Fruit fly (Drosophila melanogaster) whole organism, embryonic: Measurements from ENCODE around the gene c12.1.

Experiments
- Atf-2 ChIP-seq: fragments of 200-800 bp; sonication (Bioruptor generic); optimal IDR thresholded peaks from 2 replicates; lab custom pipeline; 2016; ENCODE audit warnings: missing biosample characterization, missing genetic modification characterization
- CG11247 ChIP-seq: fragments of 200-800 bp; sonication (Bioruptor generic); IDR thresholded peaks from 2 replicates; pipeline ENCODE4 v1.3.6; 2022; ENCODE audit warnings: missing biosample characterization, missing genetic modification characterization
- CG12236 ChIP-seq: fragments of 200-800 bp; sonication (Bioruptor generic); optimal IDR thresholded peaks from 2 replicates; lab custom pipeline; 2016; ENCODE audit warnings: missing biosample characterization, missing genetic modification characterization
- CG13775 ChIP-seq: fragments of 200-800 bp; sonication (Bioruptor generic); optimal IDR thresholded peaks from 3 replicates; lab custom pipeline; 2017; ENCODE audit warnings: missing biosample characterization, mild to moderate bottlenecking, missing genetic modification characterization
- CG14014 ChIP-seq: fragments of 200-800 bp; sonication (Bioruptor generic); IDR thresholded peaks from 2 replicates; pipeline ENCODE4 v1.3.6; 2022; ENCODE audit warnings: missing biosample characterization, missing genetic modification characterization
- CG14710 ChIP-seq: fragments of 200-800 bp; sonication (Bioruptor generic); optimal IDR thresholded peaks from 3 replicates; lab custom pipeline; 2019; ENCODE audit warnings: missing biosample characterization, mild to moderate bottlenecking, missing genetic modification characterization, moderate library complexity
- CG16813 ChIP-seq: fragments of 200-800 bp; sonication (Bioruptor generic); IDR thresholded peaks from 3 replicates; pipeline ENCODE4 v1.3.6; 2022; ENCODE audit warnings: missing biosample characterization, missing genetic modification characterization; ENCODE audit not compliant: partially characterized antibody
- CG16815 ChIP-seq: fragments of 200-800 bp; sonication (Bioruptor generic); optimal IDR thresholded peaks from 3 replicates; lab custom pipeline; 2017; ENCODE audit warnings: missing biosample characterization, mild to moderate bottlenecking, missing genetic modification characterization
- CG1792 ChIP-seq: fragments of 200-800 bp; sonication (Bioruptor generic); optimal IDR thresholded peaks from 2 replicates; lab custom pipeline; 2016; ENCODE audit warnings: missing biosample characterization, missing genetic modification characterization
- CG18476 ChIP-seq: fragments of 200-800 bp; sonication (Bioruptor generic); optimal IDR thresholded peaks from 2 replicates; lab custom pipeline; 2016; ENCODE audit warnings: missing biosample characterization, mild to moderate bottlenecking, missing genetic modification characterization
- CG2678 ChIP-seq: fragments of 200-800 bp; sonication (Bioruptor generic); optimal IDR thresholded peaks from 3 replicates; lab custom pipeline; 2019; ENCODE audit warnings: missing biosample characterization, mild to moderate bottlenecking, missing genetic modification characterization, moderate library complexity
- CG30431 ChIP-seq: fragments of 200-800 bp; sonication (Bioruptor generic); optimal IDR thresholded peaks from 2 replicates; lab custom pipeline; 2017; ENCODE audit warnings: missing biosample characterization, missing genetic modification characterization
- CG3163 ChIP-seq: fragments of 200-800 bp; sonication (Bioruptor generic); optimal IDR thresholded peaks from 3 replicates; lab custom pipeline; 2016; ENCODE audit warnings: missing biosample characterization, missing genetic modification characterization
- CG3281 ChIP-seq: fragments of 200-800 bp; sonication (Bioruptor generic); optimal IDR thresholded peaks from 3 replicates; lab custom pipeline; 2017; ENCODE audit warnings: missing biosample characterization, mild to moderate bottlenecking, missing genetic modification characterization
- CG33557 ChIP-seq: fragments of 200-800 bp; sonication (Bioruptor generic); optimal IDR thresholded peaks from 2 replicates; lab custom pipeline; 2019; ENCODE audit warnings: missing biosample characterization, mild to moderate bottlenecking, missing genetic modification characterization, moderate library complexity
- CG8281 ChIP-seq: fragments of 200-800 bp; sonication (Bioruptor generic); optimal IDR thresholded peaks from 2 replicates; lab custom pipeline; 2018; ENCODE audit warnings: missing biosample characterization, mild to moderate bottlenecking, missing genetic modification characterization, moderate library complexity
- D ChIP-seq, 2 experiments: fragments of 200-800 bp in 1 of 2; fragments of >200 bp in 1 of 2; sonication (Bioruptor generic) in 1 of 2; optimal IDR thresholded peaks; 2 replicates in 1 of 2; 3 replicates in 1 of 2; lab custom pipeline; 2017; ENCODE audit warnings: mild to moderate bottlenecking in 1 of 2, missing biosample characterization in 1 of 2, missing genetic modification characterization in 1 of 2, missing genetic modification reagents in 1 of 2
- D19A ChIP-seq: fragments of 200-800 bp; optimal IDR thresholded peaks from 3 replicates; lab custom pipeline; 2019; ENCODE audit warnings: missing biosample characterization, mild to moderate bottlenecking, missing genetic modification characterization, moderate library complexity
- Deaf1 ChIP-seq: fragments of 200-800 bp; optimal IDR thresholded peaks from 3 replicates; lab custom pipeline; 2019; ENCODE audit warnings: missing biosample characterization, mild to moderate bottlenecking, missing genetic modification characterization, moderate library complexity
- ERR ChIP-seq: fragments of 200-800 bp; sonication (Bioruptor generic); optimal IDR thresholded peaks from 2 replicates; lab custom pipeline; 2016; ENCODE audit warnings: missing biosample characterization, missing genetic modification characterization
- Ets65A ChIP-seq: fragments of 200-800 bp; sonication (Bioruptor generic); peaks from one replicate; lab custom pipeline; 2016; ENCODE audit warnings: missing biosample characterization, missing genetic modification characterization
- HLH3B ChIP-seq: fragments of 200-800 bp; sonication (Bioruptor generic); IDR thresholded peaks from 2 replicates; pipeline ENCODE4 v1.3.6; 2022; ENCODE audit warnings: missing biosample characterization, missing genetic modification characterization
- HLH54F ChIP-seq: fragments of 200-800 bp; sonication (Bioruptor generic); optimal IDR thresholded peaks from 3 replicates; lab custom pipeline; 2016; ENCODE audit warnings: missing biosample characterization, missing genetic modification characterization
- Hmr ChIP-seq: fragments of 200-800 bp; sonication (Bioruptor generic); optimal IDR thresholded peaks from 3 replicates; lab custom pipeline; 2017; ENCODE audit warnings: mild to moderate bottlenecking, missing biosample characterization, missing genetic modification reagents, missing genetic modification characterization
- Hr51 ChIP-seq, 2 experiments: fragments of 200-800 bp; sonication (Bioruptor generic); optimal IDR thresholded peaks; 2 replicates in 1 of 2; 3 replicates in 1 of 2; lab custom pipeline; 2016 to 2018; ENCODE audit warnings: missing biosample characterization in 2 of 2, missing genetic modification characterization in 2 of 2, mild to moderate bottlenecking in 1 of 2, moderate library complexity in 1 of 2
- Med ChIP-seq: fragments of 200-800 bp; sonication (Bioruptor generic); peaks from one replicate; lab custom pipeline; 2016; ENCODE audit warnings: missing biosample characterization, missing genetic modification characterization, mild to moderate bottlenecking, inconsistent platforms, moderate library complexity
- Oli ChIP-seq: fragments of 200-800 bp; sonication (Bioruptor generic); optimal IDR thresholded peaks from 2 replicates; lab custom pipeline; 2018; ENCODE audit warnings: missing biosample characterization, mild to moderate bottlenecking, missing genetic modification characterization, moderate library complexity
- Ravus ChIP-seq: fragments of 200-800 bp; sonication (Bioruptor generic); IDR thresholded peaks from 2 replicates; pipeline ENCODE4 v1.3.6; 2022; ENCODE audit warnings: missing biosample characterization, missing genetic modification characterization
- Rfx ChIP-seq: fragments of 200-800 bp; sonication (Bioruptor generic); IDR thresholded peaks from 2 replicates; pipeline ENCODE4 v1.3.6; 2022; ENCODE audit warnings: missing biosample characterization, missing genetic modification characterization
- Rx ChIP-seq: fragments of 200-800 bp; sonication (Bioruptor generic); IDR thresholded peaks from 2 replicates; pipeline ENCODE4 v1.3.6; 2022; ENCODE audit warnings: missing biosample characterization, missing genetic modification characterization
- abd-A ChIP-seq: fragments of 200-800 bp; sonication (Bioruptor generic); optimal IDR thresholded peaks from 3 replicates; lab custom pipeline; 2019; ENCODE audit warnings: missing biosample characterization, mild to moderate bottlenecking, missing genetic modification characterization, moderate library complexity
- al ChIP-seq: fragments of 200-800 bp; sonication (Bioruptor generic); IDR thresholded peaks from 2 replicates; pipeline ENCODE4 v1.3.6; 2022; ENCODE audit warnings: missing biosample characterization, missing genetic modification characterization
- amos ChIP-seq: fragments of 200-800 bp; sonication (Bioruptor generic); IDR thresholded peaks from 2 replicates; pipeline ENCODE4 v1.3.6; 2022; ENCODE audit warnings: missing biosample characterization, missing genetic modification characterization; ENCODE audit not compliant: partially characterized antibody
- bowl ChIP-seq: fragments of 200-800 bp; sonication (Bioruptor generic); IDR thresholded peaks from 2 replicates; pipeline ENCODE4 v1.3.6; 2022; ENCODE audit warnings: missing biosample characterization, missing genetic modification characterization
- chinmo ChIP-seq: fragments of 200-800 bp; sonication (Bioruptor generic); IDR thresholded peaks from 4 replicates; pipeline ENCODE4 v1.3.6; 2022; ENCODE audit warnings: missing biosample characterization, missing genetic modification characterization; ENCODE audit not compliant: partially characterized antibody
- dan ChIP-seq: fragments of 200-800 bp; sonication (Bioruptor generic); IDR thresholded peaks from 2 replicates; pipeline ENCODE4 v1.3.6; 2022; ENCODE audit warnings: missing biosample characterization, missing genetic modification characterization
- ems ChIP-seq: fragments of 200-800 bp; sonication (Bioruptor generic); optimal IDR thresholded peaks from 3 replicates; lab custom pipeline; 2016; ENCODE audit warnings: missing biosample characterization, missing genetic modification characterization
- en ChIP-seq: fragments of 200-800 bp; sonication (Bioruptor generic); optimal IDR thresholded peaks from 2 replicates; lab custom pipeline; 2016; ENCODE audit warnings: missing biosample characterization, missing genetic modification characterization
- fd102C ChIP-seq: fragments of 200-800 bp; sonication (Bioruptor generic); optimal IDR thresholded peaks from 2 replicates; lab custom pipeline; 2018; ENCODE audit warnings: missing biosample characterization, mild to moderate bottlenecking, missing genetic modification characterization, moderate library complexity
- gem ChIP-seq: fragments of 200-800 bp; sonication (Bioruptor generic); optimal IDR thresholded peaks from 2 replicates; lab custom pipeline; 2019; ENCODE audit warnings: missing biosample characterization, mild to moderate bottlenecking, missing genetic modification characterization, moderate library complexity
- lilli ChIP-seq: fragments of 200-800 bp; sonication (Bioruptor generic); optimal IDR thresholded peaks from 3 replicates; lab custom pipeline; 2016; ENCODE audit warnings: missing biosample characterization, missing genetic modification characterization
- pan ChIP-seq, 4 experiments: fragments of >200 bp in 3 of 4; fragments of 200-800 bp in 1 of 4; sonication (Bioruptor generic) in 1 of 4; optimal IDR thresholded peaks in 3 of 4; IDR thresholded peaks in 1 of 4; 2 replicates each; pipeline versions ENCODE4 v1.3.6 to Lab custom; 2017 to 2022; ENCODE audit warnings: missing biosample characterization in 2 of 4, missing genetic modification characterization in 2 of 4, mixed read lengths in 1 of 4
- rib ChIP-seq: fragments of 200-800 bp; sonication (Bioruptor generic); IDR thresholded peaks from 2 replicates; pipeline ENCODE4 v1.3.6; 2022; ENCODE audit warnings: missing biosample characterization, missing genetic modification characterization
- shn ChIP-seq: fragments of 200-800 bp; sonication (Bioruptor generic); optimal IDR thresholded peaks from 3 replicates; lab custom pipeline; 2016; ENCODE audit warnings: missing biosample characterization, missing genetic modification characterization
- sug ChIP-seq: fragments of 200-800 bp; optimal IDR thresholded peaks from 2 replicates; lab custom pipeline; 2019; ENCODE audit warnings: missing biosample characterization, mild to moderate bottlenecking, missing genetic modification characterization, moderate library complexity
- trh ChIP-seq: fragments of 200-800 bp; sonication (Bioruptor generic); optimal IDR thresholded peaks from 2 replicates; lab custom pipeline; 2016; ENCODE audit warnings: missing biosample characterization, missing genetic modification characterization
- ttk ChIP-seq: fragments of 200-800 bp; sonication (Bioruptor generic); IDR thresholded peaks from 2 replicates; pipeline ENCODE4 v2.1.2; 2022; ENCODE audit warnings: missing biosample characterization, missing genetic modification characterization
- vvl ChIP-seq: fragments of 200-800 bp; sonication (Bioruptor generic); IDR thresholded peaks from 2 replicates; pipeline ENCODE4 v1.3.6; 2022; ENCODE audit warnings: missing biosample characterization, missing genetic modification characterization
- zfh2 ChIP-seq: fragments of 200-800 bp; sonication (Bioruptor generic); optimal IDR thresholded peaks from 2 replicates; lab custom pipeline; 2016; ENCODE audit warnings: missing biosample characterization, missing genetic modification characterization

The c12.1 gene

DNA sequence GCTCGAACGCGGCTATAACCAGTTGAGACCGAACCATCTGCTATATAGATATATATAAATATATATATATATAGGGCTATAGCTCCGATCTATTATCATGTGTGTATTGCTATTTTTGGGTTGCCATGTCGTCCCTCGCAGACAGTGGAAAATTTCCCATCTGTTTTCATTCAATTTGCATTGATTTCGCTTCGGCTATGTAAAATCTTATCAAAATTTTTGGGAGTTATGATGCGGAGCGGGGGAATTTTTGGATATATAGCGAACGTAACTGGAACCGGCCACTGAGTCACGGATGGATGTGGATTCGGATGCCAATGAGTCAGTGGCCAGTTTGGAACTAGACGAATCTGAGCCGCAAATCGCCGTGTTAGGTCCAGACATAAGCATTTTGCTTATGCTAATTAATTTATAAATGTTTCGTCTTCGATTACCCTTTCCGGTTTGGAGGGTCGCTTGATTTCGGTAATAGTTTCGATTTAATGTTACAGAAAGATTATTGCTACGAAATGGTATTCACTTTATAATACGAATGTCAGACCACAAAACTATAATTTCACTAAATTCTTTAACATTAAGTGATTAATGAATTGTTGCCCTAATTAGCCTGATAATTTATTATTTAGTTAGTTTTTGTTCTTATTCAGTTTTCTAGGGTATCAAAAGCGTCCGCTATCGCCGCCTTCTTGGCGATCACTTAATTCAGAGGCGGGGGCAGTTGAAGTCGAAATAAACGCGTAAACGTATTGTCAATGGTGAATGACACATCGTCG lies 21.2 kb downstream of the c12.1 start:
- TF ChIP-seq HLH54F (GFP tag; lab: Kevin White, UChicago) (peak; percentile 7), zfh2 (GFP tag; lab: Kevin White, UChicago) (peak; percentile 24), gem (tag; lab: Kevin White, UChicago) (peak; percentile 53), CG2678 (tag; lab: Kevin White, UChicago) (peak; percentile 40), Ravus (GFP tag; lab: Robert Waterston, UW) (no peak), CG18476 (GFP tag; lab: Kevin White, UChicago) (no peak), rib (GFP tag; lab: Robert Waterston, UW) (no peak), Ets65A (GFP tag; lab: Kevin White, UChicago) (peak; percentile 25), bowl (GFP tag; lab: Robert Waterston, UW) (no peak), Rfx (peak; percentile 45; the same call in 1 of the 2 replicates), ERR (GFP tag; lab: Kevin White, UChicago) (no peak), CG30431 (no peak), lilli (GFP tag; lab: Kevin White, UChicago) (peak; percentile 25), en (GFP tag; lab: Kevin White, UChicago) (no peak), CG8281 (tag; lab: Kevin White, UChicago) (no peak), HLH3B (GFP tag; lab: Robert Waterston, UW) (no peak), al (GFP tag; lab: Robert Waterston, UW) (0 out of 2 replicates have a peak, but pooled peaks have one; percentile 18), CG14710 (tag; lab: Kevin White, UChicago) (no peak), CG3163 (no peak), Hr51 (GFP tag; optimal IDR thresholded peaks at IDR 0.05; lab: Kevin White, UChicago) (peak in 1 of 2 experiments; percentile 30), CG12236 (GFP tag; lab: Kevin White, UChicago) (no peak), ems (no peak), D19A (peak; percentile 22), fd102C (GFP tag; lab: Kevin White, UChicago) (no peak), abd-A (no peak), sug (tag; lab: Kevin White, UChicago) (no peak), Deaf1 (tag; lab: Kevin White, UChicago) (no peak), pan (optimal IDR thresholded peaks at IDR 0.05; lab: Kevin White, UChicago) (no peak), pan (GFP tag; optimal IDR thresholded peaks at IDR 0.05 in 1 of 2, IDR thresholded peaks at IDR 0.05 in 1 of 2) (no peak), CG13775 (GFP tag; lab: Kevin White, UChicago) (peak; percentile 11), CG14014 (GFP tag; lab: Robert Waterston, UW) (no peak), vvl (GFP tag; lab: Robert Waterston, UW) (no peak), CG16813 (GFP tag; lab: Robert Waterston, UW) (no peak), CG11247 (GFP tag; lab: Robert Waterston, UW) (no peak), Med (GFP tag; lab: Kevin White, UChicago) (peak; percentile 78), CG1792 (GFP tag; lab: Kevin White, UChicago) (no peak), Oli (tag; lab: Kevin White, UChicago) (peak; percentile 6), CG3281 (GFP tag; lab: Kevin White, UChicago) (peak; percentile 24), CG33557 (GFP tag; lab: Kevin White, UChicago) (no peak), Atf-2 (GFP tag; lab: Kevin White, UChicago) (no peak), dan (GFP tag; lab: Robert Waterston, UW) (no peak), Rx (GFP tag; lab: Robert Waterston, UW) (no peak), ttk (GFP tag; lab: Robert Waterston, UW) (no peak), D (optimal IDR thresholded peaks at IDR 0.05; lab: Kevin White, UChicago) (no peak), D (GFP tag; optimal IDR thresholded peaks at IDR 0.05; lab: Kevin White, UChicago) (no peak), Hmr (GFP tag; lab: Kevin White, UChicago) (peak; percentile 20), trh (GFP tag; lab: Kevin White, UChicago) (no peak), shn (GFP tag; lab: Kevin White, UChicago) (peak; percentile 0), chinmo (no peak), amos (GFP tag; lab: Robert Waterston, UW) (no peak), CG16815 (no peak)
